Fruit fly (Drosophila melanogaster) whole organism, embryonic: Measurements from ENCODE around the gene bark.

ENCODE experiments used
- Atf-2 ChIP-seq: fragments of 200-800 bp; sonication (Bioruptor generic); optimal IDR thresholded peaks from 2 replicates; lab custom pipeline; 2016; ENCODE audit warnings: missing biosample characterization, missing genetic modification characterization
- Atf6 ChIP-seq: fragments of 200-800 bp; sonication (Bioruptor generic); IDR thresholded peaks from 2 replicates; pipeline ENCODE4 v1.3.6; 2022; ENCODE audit warnings: missing biosample characterization, missing genetic modification characterization
- B-H1 ChIP-seq: fragments of 200-800 bp; sonication (Bioruptor generic); IDR thresholded peaks from 3 replicates; pipeline ENCODE4 v1.3.6; 2022; ENCODE audit warnings: missing biosample characterization, missing genetic modification characterization
- Bdp1 ChIP-seq: fragments of 200-800 bp; sonication (Bioruptor generic); optimal IDR thresholded peaks from 3 replicates; lab custom pipeline; 2016; ENCODE audit warnings: missing biosample characterization, missing genetic modification characterization
- C15 ChIP-seq: fragments of 200-800 bp; sonication (Bioruptor generic); IDR thresholded peaks from 3 replicates; pipeline ENCODE4 v1.3.6; 2022; ENCODE audit warnings: missing biosample characterization, missing genetic modification characterization
- CG10267 ChIP-seq: fragments of 200-800 bp; sonication (Bioruptor generic); optimal IDR thresholded peaks from 2 replicates; lab custom pipeline; 2018; ENCODE audit warnings: missing biosample characterization, mild to moderate bottlenecking, missing genetic modification characterization, moderate library complexity
- CG10462 ChIP-seq: fragments of 200-800 bp; sonication (Bioruptor generic); optimal IDR thresholded peaks from 2 replicates; lab custom pipeline; 2016; ENCODE audit warnings: missing biosample characterization, missing genetic modification characterization
- CG10654 ChIP-seq: fragments of 200-800 bp; sonication (Bioruptor generic); optimal IDR thresholded peaks from 2 replicates; lab custom pipeline; 2016; ENCODE audit warnings: missing biosample characterization, missing genetic modification characterization
- CG12391 ChIP-seq: fragments of 200-800 bp; sonication (Bioruptor generic); optimal IDR thresholded peaks from 3 replicates; lab custom pipeline; 2018; ENCODE audit warnings: missing biosample characterization, mild to moderate bottlenecking, missing genetic modification characterization, moderate library complexity
- CG13775 ChIP-seq: fragments of 200-800 bp; sonication (Bioruptor generic); optimal IDR thresholded peaks from 3 replicates; lab custom pipeline; 2017; ENCODE audit warnings: missing biosample characterization, mild to moderate bottlenecking, missing genetic modification characterization
- CG1603 ChIP-seq: fragments of 200-800 bp; sonication (Bioruptor generic); optimal IDR thresholded peaks from 2 replicates; lab custom pipeline; 2019; ENCODE audit warnings: missing biosample characterization, mild to moderate bottlenecking, missing genetic modification characterization, moderate library complexity
- CG16815 ChIP-seq: fragments of 200-800 bp; sonication (Bioruptor generic); optimal IDR thresholded peaks from 3 replicates; lab custom pipeline; 2017; ENCODE audit warnings: missing biosample characterization, mild to moderate bottlenecking, missing genetic modification characterization
- CG17328 ChIP-seq: fragments of 200-800 bp; sonication (Bioruptor generic); IDR thresholded peaks from 2 replicates; pipeline ENCODE4 v1.3.6; 2022; ENCODE audit warnings: missing biosample characterization, missing genetic modification characterization
- CG17829 ChIP-seq: fragments of 200-800 bp; optimal IDR thresholded peaks from 2 replicates; lab custom pipeline; 2019; ENCODE audit warnings: missing biosample characterization, mild to moderate bottlenecking, missing genetic modification characterization, moderate library complexity
- CG2202 ChIP-seq: fragments of 200-800 bp; sonication (Bioruptor generic); optimal IDR thresholded peaks from 2 replicates; lab custom pipeline; 2018; ENCODE audit warnings: missing biosample characterization, mild to moderate bottlenecking, missing genetic modification characterization
- CG2712 ChIP-seq: fragments of 200-800 bp; optimal IDR thresholded peaks from 3 replicates; lab custom pipeline; 2019; ENCODE audit warnings: missing biosample characterization, mild to moderate bottlenecking, missing genetic modification characterization, moderate library complexity
- CG30403 ChIP-seq: fragments of 200-800 bp; sonication (Bioruptor generic); optimal IDR thresholded peaks from 3 replicates; lab custom pipeline; 2016; ENCODE audit warnings: missing biosample characterization, missing genetic modification characterization
- CG4404 ChIP-seq: fragments of 200-800 bp; sonication (Bioruptor generic); IDR thresholded peaks from 2 replicates; pipeline ENCODE4 v1.3.6; 2022; ENCODE audit warnings: missing biosample characterization, missing genetic modification characterization
- CG4617 ChIP-seq: fragments of 200-800 bp; sonication (Bioruptor generic); optimal IDR thresholded peaks from 3 replicates; lab custom pipeline; 2016; ENCODE audit warnings: missing biosample characterization, missing genetic modification characterization, borderline replicate concordance
- CG7357 ChIP-seq: fragments of 200-800 bp; sonication (Bioruptor generic); IDR thresholded peaks from 3 replicates; pipeline ENCODE4 v1.3.6; 2022; ENCODE audit warnings: missing biosample characterization, missing genetic modification characterization
- CG8924 ChIP-seq: fragments of 200-800 bp; optimal IDR thresholded peaks from 3 replicates; lab custom pipeline; 2019; ENCODE audit warnings: missing biosample characterization, mild to moderate bottlenecking, missing genetic modification characterization, moderate library complexity
- Dad ChIP-seq: fragments of 200-800 bp; sonication (Bioruptor generic); optimal IDR thresholded peaks from 3 replicates; lab custom pipeline; 2016; ENCODE audit warnings: missing biosample characterization, missing genetic modification characterization
- Dek ChIP-seq: fragments of 200-800 bp; sonication (Bioruptor generic); optimal IDR thresholded peaks from 3 replicates; lab custom pipeline; 2019; ENCODE audit warnings: missing biosample characterization, mild to moderate bottlenecking, missing genetic modification characterization, moderate library complexity
- Dip3 ChIP-seq: fragments of 200-800 bp; sonication (Bioruptor generic); optimal IDR thresholded peaks from 3 replicates; lab custom pipeline; 2016; ENCODE audit warnings: missing biosample characterization, missing genetic modification characterization
- E2f2 ChIP-seq: fragments of 200-800 bp; sonication (Bioruptor generic); IDR thresholded peaks from 2 replicates; pipeline ENCODE4 v1.3.6; 2022; ENCODE audit warnings: missing biosample characterization, missing genetic modification characterization
- HLH54F ChIP-seq: fragments of 200-800 bp; sonication (Bioruptor generic); optimal IDR thresholded peaks from 3 replicates; lab custom pipeline; 2016; ENCODE audit warnings: missing biosample characterization, missing genetic modification characterization
- Hsf ChIP-seq: fragments of 200-800 bp; sonication (Bioruptor generic); optimal IDR thresholded peaks from 3 replicates; lab custom pipeline; 2016; ENCODE audit warnings: missing biosample characterization, missing genetic modification characterization
- NC2β ChIP-seq: fragments of 200-800 bp; sonication (Bioruptor generic); optimal IDR thresholded peaks from 2 replicates; lab custom pipeline; 2016; ENCODE audit warnings: missing biosample characterization, missing genetic modification characterization
- Nf-YC ChIP-seq: fragments of 200-800 bp; optimal IDR thresholded peaks from 3 replicates; lab custom pipeline; 2019; ENCODE audit warnings: missing biosample characterization, mild to moderate bottlenecking, missing genetic modification characterization, moderate library complexity
- Six4 ChIP-seq: fragments of 200-800 bp; sonication (Bioruptor generic); optimal IDR thresholded peaks from 2 replicates; lab custom pipeline; 2016; ENCODE audit warnings: missing biosample characterization, missing genetic modification characterization
- Xrp1 ChIP-seq: fragments of 200-800 bp; sonication (Bioruptor generic); IDR thresholded peaks from 2 replicates; pipeline ENCODE4 v1.3.6; 2022; ENCODE audit warnings: missing biosample characterization, missing genetic modification characterization
- az2 ChIP-seq: fragments of 200-800 bp; sonication (Bioruptor generic); optimal IDR thresholded peaks from 3 replicates; lab custom pipeline; 2016; ENCODE audit warnings: missing biosample characterization, missing genetic modification characterization
- bsh ChIP-seq, 2 experiments: fragments of 200-800 bp; sonication (Bioruptor generic); optimal IDR thresholded peaks; 2 replicates each; lab custom pipeline; 2017 to 2018; ENCODE audit warnings: mild to moderate bottlenecking in 2 of 2, missing biosample characterization in 2 of 2, missing genetic modification characterization in 2 of 2, moderate library complexity in 1 of 2
- chif ChIP-seq, 2 experiments: fragments of 200-800 bp; sonication (Bioruptor generic); optimal IDR thresholded peaks; 3 replicates each; lab custom pipeline; 2016; ENCODE audit warnings: missing biosample characterization in 2 of 2, missing genetic modification characterization in 2 of 2
- chn ChIP-seq: fragments of 200-800 bp; sonication (Bioruptor generic); optimal IDR thresholded peaks from 2 replicates; lab custom pipeline; 2016; ENCODE audit warnings: missing biosample characterization, missing genetic modification characterization
- croc ChIP-seq: fragments of 200-800 bp; sonication (Bioruptor generic); conservative IDR thresholded peaks from 3 replicates; pipeline ENCODE4 v1.3.6; 2022; ENCODE audit warnings: missing biosample characterization, missing genetic modification characterization
- crol ChIP-seq: fragments of 200-800 bp; sonication (Bioruptor generic); IDR thresholded peaks from 2 replicates; pipeline ENCODE4 v1.3.6; 2022; ENCODE audit warnings: missing biosample characterization, missing genetic modification characterization
- crp ChIP-seq, 2 experiments: fragments of 200-800 bp; sonication (Bioruptor generic); optimal IDR thresholded peaks; 2 replicates in 1 of 2; 3 replicates in 1 of 2; lab custom pipeline; 2017; ENCODE audit warnings: missing biosample characterization in 2 of 2, missing genetic modification characterization in 2 of 2, mild to moderate bottlenecking in 1 of 2, moderate library complexity in 1 of 2
- dm ChIP-seq: fragments of 200-800 bp; sonication (Bioruptor generic); optimal IDR thresholded peaks from 3 replicates; lab custom pipeline; 2016; ENCODE audit warnings: missing biosample characterization, missing genetic modification characterization
- dmrt11E ChIP-seq: fragments of 200-800 bp; sonication (Bioruptor generic); optimal IDR thresholded peaks from 3 replicates; lab custom pipeline; 2018; ENCODE audit warnings: missing biosample characterization, mild to moderate bottlenecking, missing genetic modification characterization, moderate library complexity
- fd102C ChIP-seq: fragments of 200-800 bp; sonication (Bioruptor generic); optimal IDR thresholded peaks from 2 replicates; lab custom pipeline; 2018; ENCODE audit warnings: missing biosample characterization, mild to moderate bottlenecking, missing genetic modification characterization, moderate library complexity
- hbn ChIP-seq: fragments of 200-800 bp; sonication (Bioruptor generic); IDR thresholded peaks from 2 replicates; pipeline ENCODE4 v1.3.6; 2022; ENCODE audit warnings: missing biosample characterization, missing genetic modification characterization; ENCODE audit not compliant: partially characterized antibody
- jumu ChIP-seq: fragments of 200-800 bp; sonication (Bioruptor generic); optimal IDR thresholded peaks from 3 replicates; lab custom pipeline; 2016; ENCODE audit warnings: missing biosample characterization, missing genetic modification characterization
- lola ChIP-seq, 3 experiments: fragments of >200 bp in 2 of 3; fragments of 200-800 bp in 1 of 3; sonication (Bioruptor generic) in 1 of 3; optimal IDR thresholded peaks; 2 replicates each; lab custom pipeline; 2017 to 2019; ENCODE audit warnings: missing biosample characterization in 3 of 3, missing genetic modification characterization in 3 of 3, mild to moderate bottlenecking in 1 of 3, moderate library complexity in 1 of 3
- odd ChIP-seq: fragments of 200-800 bp; sonication (Bioruptor generic); optimal IDR thresholded peaks from 2 replicates; lab custom pipeline; 2017; ENCODE audit warnings: missing biosample characterization, mild to moderate bottlenecking, missing genetic modification characterization
- pan ChIP-seq, 4 experiments: fragments of >200 bp in 3 of 4; fragments of 200-800 bp in 1 of 4; sonication (Bioruptor generic) in 1 of 4; optimal IDR thresholded peaks in 3 of 4; IDR thresholded peaks in 1 of 4; 2 replicates each; pipeline versions ENCODE4 v1.3.6 to Lab custom; 2017 to 2022; ENCODE audit warnings: missing biosample characterization in 2 of 4, missing genetic modification characterization in 2 of 4, mixed read lengths in 1 of 4
- prd ChIP-seq, 3 experiments: fragments of >200 bp in 2 of 3; fragments of 200-800 bp in 1 of 3; sonication (Bioruptor generic) in 1 of 3; optimal IDR thresholded peaks in 2 of 3; IDR thresholded peaks in 1 of 3; 2 replicates in 2 of 3; 3 replicates in 1 of 3; pipeline versions ENCODE4 v1.3.6 to Lab custom; 2017 to 2022; ENCODE audit warnings: missing biosample characterization in 1 of 3, missing genetic modification characterization in 1 of 3
- sqz ChIP-seq: fragments of 200-800 bp; sonication (Bioruptor generic); optimal IDR thresholded peaks from 3 replicates; lab custom pipeline; 2018; ENCODE audit warnings: missing biosample characterization, mild to moderate bottlenecking, missing genetic modification characterization
- twi ChIP-seq: fragments of 200-800 bp; optimal IDR thresholded peaks from 2 replicates; lab custom pipeline; 2019; ENCODE audit warnings: missing biosample characterization, mild to moderate bottlenecking, missing genetic modification characterization, moderate library complexity
- wor ChIP-seq: fragments of 200-800 bp; sonication (Bioruptor generic); IDR thresholded peaks from 2 replicates; pipeline ENCODE4 v1.3.6; 2022; ENCODE audit warnings: missing biosample characterization, missing genetic modification characterization

Gene bark

dm6 chr2L:3818903-3819302 is 31.9 kb downstream of the bark start (continued):
- TF ChIP-seq CG1603 (tag; lab: Kevin White, UChicago) (peak; percentile 60), pan (optimal IDR thresholded peaks at IDR 0.05; lab: Kevin White, UChicago) (no peak), pan (GFP tag; optimal IDR thresholded peaks at IDR 0.05 in 1 of 2, IDR thresholded peaks at IDR 0.05 in 1 of 2) (peak in 1 of 2 experiments; percentile 19), Nf-YC (tag; lab: Kevin White, UChicago) (no peak), CG2202 (tag; lab: Kevin White, UChicago) (peak; percentile 16), hbn (GFP tag; lab: Robert Waterston, UW) (no peak), CG30403 (GFP tag; lab: Kevin White, UChicago) (no peak), lola (GFP tag; optimal IDR thresholded peaks at IDR 0.05; lab: Kevin White, UChicago) (peak in 1 of 3 experiments; percentile 44), Bdp1 (GFP tag; lab: Kevin White, UChicago) (no peak), crol (GFP tag; lab: Robert Waterston, UW) (no peak), CG7357 (GFP tag; lab: Robert Waterston, UW) (0 out of 3 replicates have a peak, but pooled peaks have one; percentile 29), CG16815 (GFP tag; lab: Kevin White, UChicago) (peak; percentile 22), chif (GFP tag; optimal IDR thresholded peaks at IDR 0.05; lab: Kevin White, UChicago) (peak in 1 of 2 experiments; percentile 70), CG13775 (GFP tag; lab: Kevin White, UChicago) (peak; percentile 10), CG10462 (GFP tag; lab: Kevin White, UChicago) (peak; percentile 14), bsh (GFP tag; optimal IDR thresholded peaks at IDR 0.05; lab: Kevin White, UChicago) (peak in 1 of 2 experiments; percentile 15), CG10267 (tag; lab: Kevin White, UChicago) (peak; percentile 33), Dad (GFP tag; lab: Kevin White, UChicago) (no peak), wor (no peak), Atf-2 (GFP tag; lab: Kevin White, UChicago) (no peak), Xrp1 (GFP tag; lab: Robert Waterston, UW) (peak; percentile 81), odd (GFP tag; lab: Kevin White, UChicago) (no peak), sqz (GFP tag; lab: Kevin White, UChicago) (no peak), Dip3 (GFP tag; lab: Kevin White, UChicago) (no peak), CG17829 (tag; lab: Kevin White, UChicago) (peak; percentile 60), E2f2 (no peak), CG4617 (GFP tag; lab: Kevin White, UChicago) (no peak), CG10654 (no peak), Hsf (peak; percentile 19), CG12391 (tag; lab: Kevin White, UChicago) (peak; percentile 28), chn (peak; percentile 47), CG2712 (tag; lab: Kevin White, UChicago) (peak; percentile 60), C15 (no peak), dmrt11E (tag; lab: Kevin White, UChicago) (peak; percentile 81), Dek (tag; lab: Kevin White, UChicago) (no peak), twi (tag; lab: Kevin White, UChicago) (peak; percentile 94), CG4404 (GFP tag; lab: Robert Waterston, UW) (peak; percentile 71), jumu (GFP tag; lab: Kevin White, UChicago) (no peak), az2 (GFP tag; lab: Kevin White, UChicago) (peak; percentile 17), croc (no peak), CG8924 (tag; lab: Kevin White, UChicago) (peak; percentile 21), HLH54F (no peak), NC2β (GFP tag; lab: Kevin White, UChicago) (peak; percentile 14), crp (GFP tag; optimal IDR thresholded peaks at IDR 0.05; lab: Kevin White, UChicago) (no peak), Atf6 (no peak), B-H1 (GFP tag; lab: Robert Waterston, UW) (no peak), dm (GFP tag; lab: Kevin White, UChicago) (no peak), CG17328 (GFP tag; lab: Robert Waterston, UW) (peak; percentile 48; the same call in 1 of the 2 replicates), Six4 (GFP tag; lab: Kevin White, UChicago) (peak; percentile 33), prd (optimal IDR thresholded peaks at IDR 0.05; lab: Kevin White, UChicago) (no peak), prd (GFP tag; IDR thresholded peaks at IDR 0.05; lab: Robert Waterston, UW) (peak; percentile 76), fd102C (GFP tag; lab: Kevin White, UChicago) (peak; percentile 65)
